Fruit fly (Drosophila melanogaster): Measurements from ENCODE around the gene CG7720.
A peak's percentile ranks its signal among the peaks of the same experiment; 100 is the strongest.

The CG7720 gene

dm6 chr3R:18745961-18746468, 49.0 kb downstream of the CG7720 start, which contains the start of the genes PGS1 and gwl (continued):
- TF ChIP-seq Dref (GFP tag; IDR thresholded peaks at IDR 0.05) = peak; percentile 71
- TF ChIP-seq CG6765 (GFP tag; optimal IDR thresholded peaks at IDR 0.05) = peak; percentile 42
- TF ChIP-seq CG12942 (GFP tag; optimal IDR thresholded peaks at IDR 0.05) = peak; percentile 74
- peak; percentile 67 for TF ChIP-seq CG17829 (tag; optimal IDR thresholded peaks at IDR 0.05)
- TF ChIP-seq trem (tag; optimal IDR thresholded peaks at IDR 0.05) = peak; percentile 65
- no peak for TF ChIP-seq Jarid2 (GFP tag; optimal IDR thresholded peaks at IDR 0.05)
- peak; percentile 65 for TF ChIP-seq CG18764 (GFP tag; optimal IDR thresholded peaks at IDR 0.05)
- TF ChIP-seq tgo (GFP tag; IDR thresholded peaks at IDR 0.05) = peak; percentile 88
- peak; percentile 53; the same call in 2 of the 3 replicates for TF ChIP-seq ken (GFP tag; IDR thresholded peaks at IDR 0.05)
- no peak for TF ChIP-seq CG8478 (optimal IDR thresholded peaks at IDR 0.05)
- no peak for TF ChIP-seq Lpt (GFP tag; optimal IDR thresholded peaks at IDR 0.05)
- TF ChIP-seq sc (optimal IDR thresholded peaks at IDR 0.05) = no peak
- TF ChIP-seq sc (GFP tag; optimal IDR thresholded peaks at IDR 0.05) = peak; percentile 40
- peak; percentile 44; the same call in 2 of the 3 replicates for TF ChIP-seq CG14860 (GFP tag; IDR thresholded peaks at IDR 0.05; ENCODE audit: partially characterized antibody)
- peak; percentile 66 for TF ChIP-seq CG10979 (tag; optimal IDR thresholded peaks at IDR 0.05)
- peak; percentile 64 for TF ChIP-seq Meics (GFP tag; optimal IDR thresholded peaks at IDR 0.05)
- no peak for TF ChIP-seq Blimp-1 (GFP tag; optimal IDR thresholded peaks at IDR 0.05)
- peak; percentile 54 for TF ChIP-seq CG10543 (GFP tag; optimal IDR thresholded peaks at IDR 0.05)
- TF ChIP-seq PHDP (tag; optimal IDR thresholded peaks at IDR 0.05) = no peak
- peak; percentile 39 for TF ChIP-seq CG4617 (GFP tag; optimal IDR thresholded peaks at IDR 0.05; ENCODE audit: borderline replicate concordance)
- peak; percentile 81 for TF ChIP-seq CG13424 (tag; optimal IDR thresholded peaks at IDR 0.05)
- TF ChIP-seq CG16863 (GFP tag; optimal IDR thresholded peaks at IDR 0.05) = peak; percentile 16
- TF ChIP-seq seq (GFP tag; IDR thresholded peaks at IDR 0.05) = no peak; the same call in 1 of the 2 replicates
- TF ChIP-seq Kr (GFP tag; optimal IDR thresholded peaks at IDR 0.05) = no peak
- TF ChIP-seq corto (GFP tag; optimal IDR thresholded peaks at IDR 0.05) = no peak
- TF ChIP-seq luna (GFP tag; optimal IDR thresholded peaks at IDR 0.05) = no peak
- peak; percentile 36 for TF ChIP-seq CG13624 (GFP tag; optimal IDR thresholded peaks at IDR 0.05)
- peak; percentile 75 for TF ChIP-seq CG15269 (tag; optimal IDR thresholded peaks at IDR 0.05)
- TF ChIP-seq salm (tag; optimal IDR thresholded peaks at IDR 0.05) = peak; percentile 8
- TF ChIP-seq ato (GFP tag; IDR thresholded peaks at IDR 0.05; ENCODE audit: partially characterized antibody) = no peak
- TF ChIP-seq CG10209 (GFP tag; optimal IDR thresholded peaks at IDR 0.05) = peak; percentile 71
- no peak for TF ChIP-seq CG11398 (GFP tag; optimal IDR thresholded peaks at IDR 0.05)
- TF ChIP-seq Sin3A (optimal IDR thresholded peaks at IDR 0.05) = no peak
- no peak for TF ChIP-seq CG2199 (GFP tag; IDR thresholded peaks at IDR 0.05)
- TF ChIP-seq inv (GFP tag; IDR thresholded peaks at IDR 0.05; ENCODE audit: partially characterized antibody) = peak; percentile 52
- TF ChIP-seq Eip74EF (GFP tag; optimal IDR thresholded peaks at IDR 0.05) = no peak
- no peak for TF ChIP-seq CG8281 (tag; optimal IDR thresholded peaks at IDR 0.05)
- no peak for TF ChIP-seq pan (optimal IDR thresholded peaks at IDR 0.05)
- TF ChIP-seq pan (GFP tag; optimal IDR thresholded peaks at IDR 0.05 in 1 of 2, IDR thresholded peaks at IDR 0.05 in 1 of 2) = peak in 1 of 2 experiments; percentile 81
- TF ChIP-seq Dbx (GFP tag; IDR thresholded peaks at IDR 0.05) = peak; percentile 88
- TF ChIP-seq crc (GFP tag; optimal IDR thresholded peaks at IDR 0.05) = no peak
- no peak for TF ChIP-seq CG1233 (GFP tag; optimal IDR thresholded peaks at IDR 0.05)
- peak; percentile 10; the same call in 1 of the 3 replicates for TF ChIP-seq CG3726 (GFP tag; IDR thresholded peaks at IDR 0.05)
- TF ChIP-seq gcm2 (GFP tag; optimal IDR thresholded peaks at IDR 0.05) = no peak
- peak; percentile 44 for TF ChIP-seq Camta (GFP tag; optimal IDR thresholded peaks at IDR 0.05)
- peak; percentile 85 for TF ChIP-seq Sox102F (GFP tag; optimal IDR thresholded peaks at IDR 0.05)
- TF ChIP-seq D19B (GFP tag; optimal IDR thresholded peaks at IDR 0.05) = no peak
- peak; percentile 73; the same call in 1 of the 3 replicates for TF ChIP-seq so (GFP tag; IDR thresholded peaks at IDR 0.05)
- no peak for TF ChIP-seq CG12219 (GFP tag; optimal IDR thresholded peaks at IDR 0.05)
- TF ChIP-seq CG12299 (tag; optimal IDR thresholded peaks at IDR 0.05) = peak; percentile 67
- TF ChIP-seq Poxn (GFP tag; IDR thresholded peaks at IDR 0.05) = no peak

Data from whole organism, embryonic.